Fruit fly (Drosophila melanogaster) whole organism, embryonic: Measurements from ENCODE around the gene HHEX.

Source experiments
- Adf1 ChIP-seq: fragments of 200-800 bp; sonication (Bioruptor generic); IDR thresholded peaks from 2 replicates; pipeline ENCODE4 v1.3.6; 2022; ENCODE audit warnings: missing biosample characterization, missing genetic modification characterization
- B-H1 ChIP-seq: fragments of 200-800 bp; sonication (Bioruptor generic); IDR thresholded peaks from 3 replicates; pipeline ENCODE4 v1.3.6; 2022; ENCODE audit warnings: missing biosample characterization, missing genetic modification characterization
- C15 ChIP-seq: fragments of 200-800 bp; sonication (Bioruptor generic); IDR thresholded peaks from 3 replicates; pipeline ENCODE4 v1.3.6; 2022; ENCODE audit warnings: missing biosample characterization, missing genetic modification characterization
- CG10543 ChIP-seq: fragments of 200-800 bp; sonication (Bioruptor generic); optimal IDR thresholded peaks from 3 replicates; lab custom pipeline; 2017; ENCODE audit warnings: missing biosample characterization, mild to moderate bottlenecking, missing genetic modification characterization, moderate library complexity
- CG12299 ChIP-seq: fragments of 200-800 bp; sonication (Bioruptor generic); optimal IDR thresholded peaks from 2 replicates; lab custom pipeline; 2018; ENCODE audit warnings: missing biosample characterization, mild to moderate bottlenecking, missing genetic modification characterization
- CG12769 ChIP-seq: fragments of 200-800 bp; sonication (Bioruptor generic); optimal IDR thresholded peaks from 2 replicates; lab custom pipeline; 2019; ENCODE audit warnings: missing biosample characterization, mild to moderate bottlenecking, missing genetic modification characterization, moderate library complexity
- CG15479 ChIP-seq: fragments of 200-800 bp; sonication (Bioruptor generic); optimal IDR thresholded peaks from 3 replicates; lab custom pipeline; 2019; ENCODE audit warnings: missing biosample characterization, mild to moderate bottlenecking, missing genetic modification characterization, moderate library complexity
- CG1602 ChIP-seq: fragments of 200-800 bp; sonication (Bioruptor generic); optimal IDR thresholded peaks from 3 replicates; lab custom pipeline; 2016; ENCODE audit warnings: missing biosample characterization, missing genetic modification characterization
- CG18011 ChIP-seq: fragments of 200-800 bp; sonication (Bioruptor generic); optimal IDR thresholded peaks from 2 replicates; lab custom pipeline; 2017; ENCODE audit warnings: missing biosample characterization, missing genetic modification characterization, mild to moderate bottlenecking, moderate library complexity, missing genotype
- CG2202 ChIP-seq: fragments of 200-800 bp; sonication (Bioruptor generic); optimal IDR thresholded peaks from 2 replicates; lab custom pipeline; 2018; ENCODE audit warnings: missing biosample characterization, mild to moderate bottlenecking, missing genetic modification characterization
- CG2678 ChIP-seq: fragments of 200-800 bp; sonication (Bioruptor generic); optimal IDR thresholded peaks from 3 replicates; lab custom pipeline; 2019; ENCODE audit warnings: missing biosample characterization, mild to moderate bottlenecking, missing genetic modification characterization, moderate library complexity
- CG42726 ChIP-seq: fragments of 200-800 bp; sonication (Bioruptor generic); IDR thresholded peaks from 2 replicates; pipeline ENCODE4 v1.3.6; 2022; ENCODE audit warnings: missing biosample characterization, missing genetic modification characterization; ENCODE audit not compliant: partially characterized antibody
- CG6254 ChIP-seq: fragments of 200-800 bp; sonication (Bioruptor generic); optimal IDR thresholded peaks from 3 replicates; lab custom pipeline; 2017; ENCODE audit warnings: mild to moderate bottlenecking, missing biosample characterization, missing genetic modification reagents, missing genetic modification characterization
- CG6813 ChIP-seq: fragments of 200-800 bp; sonication (Bioruptor generic); optimal IDR thresholded peaks from 2 replicates; lab custom pipeline; 2017; ENCODE audit warnings: missing biosample characterization, missing genetic modification characterization, mild to moderate bottlenecking, moderate library complexity, missing genetic modification reagents
- CG8359 ChIP-seq: fragments of 200-800 bp; sonication (Bioruptor generic); optimal IDR thresholded peaks from 2 replicates; lab custom pipeline; 2017; ENCODE audit warnings: missing biosample characterization, mild to moderate bottlenecking, missing genetic modification characterization, borderline replicate concordance
- CG8765 ChIP-seq: fragments of 200-800 bp; sonication (Bioruptor generic); IDR thresholded peaks from 2 replicates; pipeline ENCODE4 v1.3.6; 2022; ENCODE audit warnings: missing biosample characterization, missing genetic modification characterization
- CG9437 ChIP-seq: fragments of 200-800 bp; sonication (Bioruptor generic); optimal IDR thresholded peaks from 2 replicates; lab custom pipeline; 2018; ENCODE audit warnings: missing biosample characterization, mild to moderate bottlenecking, missing genetic modification characterization
- Chrac-16 ChIP-seq: fragments of 200-800 bp; sonication (Bioruptor generic); optimal IDR thresholded peaks from 3 replicates; lab custom pipeline; 2016; ENCODE audit warnings: missing biosample characterization, missing genetic modification characterization
- CrebB ChIP-seq: fragments of 200-800 bp; sonication (Bioruptor generic); optimal IDR thresholded peaks from 3 replicates; lab custom pipeline; 2018; ENCODE audit warnings: missing biosample characterization, mild to moderate bottlenecking, missing genetic modification characterization
- NK7.1 ChIP-seq: fragments of 200-800 bp; sonication (Bioruptor generic); optimal IDR thresholded peaks from 3 replicates; lab custom pipeline; 2016; ENCODE audit warnings: missing biosample characterization, missing genetic modification characterization
- Nf-YA ChIP-seq: fragments of 200-800 bp; sonication (Bioruptor generic); IDR thresholded peaks from 2 replicates; pipeline ENCODE4 v1.3.6; 2022; ENCODE audit warnings: missing biosample characterization, missing genetic modification characterization
- NfI ChIP-seq: fragments of 200-800 bp; sonication (Bioruptor generic); optimal IDR thresholded peaks from 3 replicates; lab custom pipeline; 2018; ENCODE audit warnings: missing biosample characterization, mild to moderate bottlenecking, missing genetic modification characterization, moderate library complexity
- Ptx1 ChIP-seq: fragments of 200-800 bp; sonication (Bioruptor generic); IDR thresholded peaks from 2 replicates; pipeline ENCODE4 v1.3.6; 2022; ENCODE audit warnings: missing biosample characterization, missing genetic modification characterization
- Sox100B ChIP-seq: fragments of 200-800 bp; sonication (Bioruptor generic); optimal IDR thresholded peaks from 3 replicates; lab custom pipeline; 2018; ENCODE audit warnings: missing biosample characterization, mild to moderate bottlenecking, missing genetic modification characterization
- Trl ChIP-seq, 3 experiments: fragments of >200 bp in 2 of 3; fragments of 200-800 bp in 1 of 3; sonication (Bioruptor generic) in 1 of 3; optimal IDR thresholded peaks; 2 replicates in 1 of 3; 3 replicates in 2 of 3; lab custom pipeline; 2016 to 2017; ENCODE audit warnings: missing biosample characterization in 1 of 3, missing genetic modification characterization in 1 of 3
- Xbp1 ChIP-seq: fragments of 200-800 bp; sonication (Bioruptor generic); optimal IDR thresholded peaks from 3 replicates; lab custom pipeline; 2016; ENCODE audit warnings: missing biosample characterization, mild to moderate bottlenecking, missing genetic modification characterization
- YL-1 ChIP-seq: fragments of 200-800 bp; sonication (Bioruptor generic); optimal IDR thresholded peaks from 3 replicates; lab custom pipeline; 2017; ENCODE audit warnings: missing biosample characterization, mild to moderate bottlenecking, missing genetic modification characterization
- bbx ChIP-seq: fragments of 200-800 bp; sonication (Bioruptor generic); IDR thresholded peaks from 2 replicates; pipeline ENCODE4 v1.3.6; 2022; ENCODE audit warnings: missing biosample characterization, missing genetic modification characterization; ENCODE audit not compliant: partially characterized antibody
- bowl ChIP-seq: fragments of 200-800 bp; sonication (Bioruptor generic); IDR thresholded peaks from 2 replicates; pipeline ENCODE4 v1.3.6; 2022; ENCODE audit warnings: missing biosample characterization, missing genetic modification characterization
- dan ChIP-seq: fragments of 200-800 bp; sonication (Bioruptor generic); IDR thresholded peaks from 2 replicates; pipeline ENCODE4 v1.3.6; 2022; ENCODE audit warnings: missing biosample characterization, missing genetic modification characterization
- danr ChIP-seq: fragments of 200-800 bp; sonication (Bioruptor generic); IDR thresholded peaks from 2 replicates; pipeline ENCODE4 v1.3.6; 2022; ENCODE audit warnings: missing biosample characterization, missing genetic modification characterization
- dati ChIP-seq: fragments of 200-800 bp; sonication (Bioruptor generic); IDR thresholded peaks from 2 replicates; pipeline ENCODE4 v1.3.6; 2022; ENCODE audit warnings: missing biosample characterization, missing genetic modification characterization
- dysf ChIP-seq: fragments of 200-800 bp; sonication (Bioruptor generic); IDR thresholded peaks from 3 replicates; pipeline ENCODE4 v1.3.6; 2022; ENCODE audit warnings: missing biosample characterization, missing genetic modification characterization
- en ChIP-seq: fragments of 200-800 bp; sonication (Bioruptor generic); optimal IDR thresholded peaks from 2 replicates; lab custom pipeline; 2016; ENCODE audit warnings: missing biosample characterization, missing genetic modification characterization
- fd96Cb ChIP-seq: fragments of 200-800 bp; sonication (Bioruptor generic); optimal IDR thresholded peaks from 2 replicates; lab custom pipeline; 2018; ENCODE audit warnings: missing biosample characterization, mild to moderate bottlenecking, missing genetic modification characterization, moderate library complexity
- fu2 ChIP-seq: fragments of 200-800 bp; sonication (Bioruptor generic); optimal IDR thresholded peaks from 2 replicates; lab custom pipeline; 2016; ENCODE audit warnings: missing biosample characterization, missing genetic modification characterization
- gfzf ChIP-seq: fragments of 200-800 bp; sonication (Bioruptor generic); optimal IDR thresholded peaks from 2 replicates; lab custom pipeline; 2016; ENCODE audit warnings: missing biosample characterization, mild to moderate bottlenecking, missing genetic modification characterization, moderate library complexity
- lola ChIP-seq, 3 experiments: fragments of >200 bp in 2 of 3; fragments of 200-800 bp in 1 of 3; sonication (Bioruptor generic) in 1 of 3; optimal IDR thresholded peaks; 2 replicates each; lab custom pipeline; 2017 to 2019; ENCODE audit warnings: missing biosample characterization in 3 of 3, missing genetic modification characterization in 3 of 3, mild to moderate bottlenecking in 1 of 3, moderate library complexity in 1 of 3
- luna ChIP-seq: fragments of 200-800 bp; sonication (Bioruptor generic); optimal IDR thresholded peaks from 2 replicates; lab custom pipeline; 2016; ENCODE audit warnings: missing biosample characterization, missing genetic modification characterization
- odd ChIP-seq: fragments of 200-800 bp; sonication (Bioruptor generic); optimal IDR thresholded peaks from 2 replicates; lab custom pipeline; 2017; ENCODE audit warnings: missing biosample characterization, mild to moderate bottlenecking, missing genetic modification characterization
- p53 ChIP-seq: fragments of 200-800 bp; sonication (Bioruptor generic); optimal IDR thresholded peaks from 2 replicates; lab custom pipeline; 2016; ENCODE audit warnings: missing biosample characterization, missing genetic modification characterization
- pita ChIP-seq: fragments of 200-800 bp; sonication (Bioruptor generic); optimal IDR thresholded peaks from 2 replicates; lab custom pipeline; 2017; ENCODE audit warnings: missing biosample characterization, mild to moderate bottlenecking, missing genetic modification characterization
- repo ChIP-seq: fragments of 200-800 bp; sonication (Bioruptor generic); optimal IDR thresholded peaks from 2 replicates; lab custom pipeline; 2016; ENCODE audit warnings: missing biosample characterization, missing genetic modification characterization
- salm ChIP-seq: fragments of 200-800 bp; sonication (Bioruptor generic); optimal IDR thresholded peaks from 2 replicates; lab custom pipeline; 2018; ENCODE audit warnings: missing biosample characterization, mild to moderate bottlenecking, missing genetic modification characterization
- sima ChIP-seq: fragments of 200-800 bp; sonication (Bioruptor generic); optimal IDR thresholded peaks from 2 replicates; lab custom pipeline; 2016; ENCODE audit warnings: missing biosample characterization, missing genetic modification characterization
- sob ChIP-seq: fragments of 200-800 bp; sonication (Bioruptor generic); IDR thresholded peaks from 2 replicates; pipeline ENCODE4 v1.3.6; 2022; ENCODE audit warnings: missing biosample characterization, missing genetic modification characterization
- stwl ChIP-seq: fragments of 200-800 bp; sonication (Bioruptor generic); optimal IDR thresholded peaks from 3 replicates; lab custom pipeline; 2018; ENCODE audit warnings: missing biosample characterization, mild to moderate bottlenecking, missing genetic modification characterization, moderate library complexity
- sug ChIP-seq: fragments of 200-800 bp; optimal IDR thresholded peaks from 2 replicates; lab custom pipeline; 2019; ENCODE audit warnings: missing biosample characterization, mild to moderate bottlenecking, missing genetic modification characterization, moderate library complexity
- tll ChIP-seq, 2 experiments: fragments of 200-800 bp in 1 of 2; fragments of >200 bp in 1 of 2; sonication (Bioruptor generic) in 1 of 2; optimal IDR thresholded peaks; 2 replicates each; lab custom pipeline; 2017 to 2019; ENCODE audit warnings: missing biosample characterization in 2 of 2, missing genetic modification characterization in 2 of 2, mild to moderate bottlenecking in 1 of 2, moderate library complexity in 1 of 2
- vnd ChIP-seq: fragments of 200-800 bp; sonication (Bioruptor generic); IDR thresholded peaks from 3 replicates; pipeline ENCODE4 v1.3.6; 2022; ENCODE audit warnings: missing biosample characterization, missing genetic modification characterization; ENCODE audit not compliant: partially characterized antibody

HHEX gene

DNA sequence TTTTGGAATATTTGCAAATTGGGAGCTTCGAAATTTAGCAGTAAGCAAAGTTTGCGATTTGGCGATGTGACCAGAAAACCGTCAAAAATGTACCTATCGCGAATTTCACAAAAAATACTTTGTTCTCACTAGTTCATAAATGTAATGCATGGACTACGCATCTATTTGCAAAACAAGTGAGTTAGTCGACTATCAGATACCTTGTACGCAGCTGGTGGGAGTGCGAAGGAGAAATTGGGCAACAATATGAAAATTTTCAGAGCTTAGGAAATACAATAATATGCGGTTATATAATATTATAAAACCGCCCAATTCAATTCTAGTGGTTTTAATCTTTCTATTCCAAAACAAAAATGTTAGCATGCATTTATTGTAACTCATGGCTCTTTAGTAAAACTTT, 38.1 kb upstream of the HHEX start, which contains the start of gene Bdbt (continued):
- TF ChIP-seq CG6813 (GFP tag; lab: Kevin White, UChicago) (no peak), repo (no peak), pita (GFP tag; lab: Kevin White, UChicago) (no peak), CG6254 (GFP tag; lab: Kevin White, UChicago) (no peak), bbx (GFP tag; lab: Robert Waterston, UW) (peak; percentile 82), CrebB (tag; lab: Kevin White, UChicago) (no peak), gfzf (peak; percentile 81), Adf1 (GFP tag; lab: Robert Waterston, UW) (no peak), dysf (GFP tag; lab: Robert Waterston, UW) (peak; percentile 32; the same call in 1 of the 3 replicates), Sox100B (GFP tag; lab: Kevin White, UChicago) (no peak), fu2 (GFP tag; lab: Kevin White, UChicago) (peak; percentile 40), CG12769 (no peak), CG18011 (GFP tag; lab: Kevin White, UChicago) (no peak), CG1602 (GFP tag; lab: Kevin White, UChicago) (peak; percentile 31), Xbp1 (GFP tag; lab: Kevin White, UChicago) (peak; percentile 53), bowl (GFP tag; lab: Robert Waterston, UW) (no peak), sima (GFP tag; lab: Kevin White, UChicago) (no peak), Nf-YA (GFP tag; lab: Robert Waterston, UW) (no peak), lola (GFP tag; optimal IDR thresholded peaks at IDR 0.05; lab: Kevin White, UChicago) (peak in 1 of 3 experiments; percentile 88), B-H1 (GFP tag; lab: Robert Waterston, UW) (0 out of 3 replicates have a peak, but pooled peaks have one; percentile 20), CG15479 (GFP tag; lab: Kevin White, UChicago) (no peak), CG42726 (GFP tag; lab: Robert Waterston, UW) (0 out of 2 replicates have a peak, but pooled peaks have one; percentile 24), tll (GFP tag; optimal IDR thresholded peaks at IDR 0.05; lab: Kevin White, UChicago) (no peak), CG8765 (no peak), Ptx1 (GFP tag; lab: Robert Waterston, UW) (no peak), dati (GFP tag; lab: Robert Waterston, UW) (no peak), odd (GFP tag; lab: Kevin White, UChicago) (no peak), p53 (GFP tag; lab: Kevin White, UChicago) (no peak), salm (no peak), danr (GFP tag; lab: Robert Waterston, UW) (no peak), CG12299 (tag; lab: Kevin White, UChicago) (no peak), en (GFP tag; lab: Kevin White, UChicago) (no peak), Chrac-16 (GFP tag; lab: Kevin White, UChicago) (peak; percentile 9), CG2678 (no peak), vnd (peak; percentile 84), luna (GFP tag; lab: Kevin White, UChicago) (no peak), CG9437 (GFP tag; lab: Kevin White, UChicago) (no peak), dan (GFP tag; lab: Robert Waterston, UW) (no peak), NK7.1 (GFP tag; lab: Kevin White, UChicago) (no peak), CG8359 (GFP tag; lab: Kevin White, UChicago) (no peak), NfI (GFP tag; lab: Kevin White, UChicago) (peak; percentile 10), CG10543 (GFP tag; lab: Kevin White, UChicago) (no peak), fd96Cb (tag; lab: Kevin White, UChicago) (peak; percentile 21), CG2202 (tag; lab: Kevin White, UChicago) (no peak), stwl (tag; lab: Kevin White, UChicago) (peak; percentile 46), Trl (optimal IDR thresholded peaks at IDR 0.05; lab: Kevin White, UChicago) (no peak), Trl (GFP tag; optimal IDR thresholded peaks at IDR 0.05; lab: Kevin White, UChicago) (no peak), sob (GFP tag; lab: Robert Waterston, UW) (peak; percentile 59; the same call in 1 of the 2 replicates), C15 (GFP tag; lab: Robert Waterston, UW) (no peak), sug (tag; lab: Kevin White, UChicago) (peak; percentile 27), YL-1 (GFP tag; lab: Kevin White, UChicago) (no peak)
